Fruit fly (Drosophila melanogaster) whole organism, embryonic: ENCODE data around the gene Socs36E.

Experiments
- Abd-B ChIP-seq: fragments of 200-800 bp; sonication (Bioruptor generic); optimal IDR thresholded peaks from 2 replicates; lab custom pipeline; 2018; ENCODE audit warnings: missing biosample characterization, mild to moderate bottlenecking, missing genetic modification characterization, moderate library complexity
- CG1024 ChIP-seq: fragments of 200-800 bp; sonication (Bioruptor generic); IDR thresholded peaks from 2 replicates; pipeline ENCODE4 v1.3.6; 2022; ENCODE audit warnings: missing biosample characterization, missing genetic modification characterization
- CG10366 ChIP-seq: fragments of 200-800 bp; sonication (Bioruptor generic); IDR thresholded peaks from 2 replicates; pipeline ENCODE4 v1.3.6; 2022; ENCODE audit warnings: missing biosample characterization, missing genetic modification characterization
- CG11093 ChIP-seq: fragments of 200-800 bp; sonication (Bioruptor generic); IDR thresholded peaks from 3 replicates; pipeline ENCODE4 v1.3.6; 2022; ENCODE audit warnings: missing biosample characterization, missing genetic modification characterization
- CG14050 ChIP-seq: fragments of 200-800 bp; sonication (Bioruptor generic); IDR thresholded peaks from 3 replicates; pipeline ENCODE4 v1.3.6; 2022; ENCODE audit warnings: missing biosample characterization, missing genetic modification characterization
- CG15696 ChIP-seq: fragments of 200-800 bp; sonication (Bioruptor generic); optimal IDR thresholded peaks from 2 replicates; lab custom pipeline; 2019; ENCODE audit warnings: missing biosample characterization, mild to moderate bottlenecking, missing genetic modification characterization, moderate library complexity
- CG16779 ChIP-seq: fragments of 200-800 bp; sonication (Bioruptor generic); IDR thresholded peaks from 2 replicates; pipeline ENCODE4 v1.3.6; 2022; ENCODE audit warnings: missing biosample characterization, missing genetic modification characterization
- CG18476 ChIP-seq: fragments of 200-800 bp; sonication (Bioruptor generic); optimal IDR thresholded peaks from 2 replicates; lab custom pipeline; 2016; ENCODE audit warnings: missing biosample characterization, mild to moderate bottlenecking, missing genetic modification characterization
- CG2202 ChIP-seq: fragments of 200-800 bp; sonication (Bioruptor generic); optimal IDR thresholded peaks from 2 replicates; lab custom pipeline; 2018; ENCODE audit warnings: missing biosample characterization, mild to moderate bottlenecking, missing genetic modification characterization
- CG2889 ChIP-seq: fragments of 200-800 bp; sonication (Bioruptor generic); IDR thresholded peaks from 3 replicates; pipeline ENCODE4 v1.3.6; 2022; ENCODE audit warnings: missing biosample characterization, missing genetic modification characterization
- CG31365 ChIP-seq: fragments of 200-800 bp; sonication (Bioruptor generic); optimal IDR thresholded peaks from 2 replicates; lab custom pipeline; 2018; ENCODE audit warnings: missing biosample characterization, mild to moderate bottlenecking, missing genetic modification characterization
- CG32772 ChIP-seq: fragments of 200-800 bp; sonication (Bioruptor generic); IDR thresholded peaks from 2 replicates; pipeline ENCODE4 v1.3.6; 2022; ENCODE audit warnings: missing biosample characterization, missing genetic modification characterization
- CG3838 ChIP-seq: fragments of 200-800 bp; sonication (Bioruptor generic); optimal IDR thresholded peaks from 3 replicates; lab custom pipeline; 2016; ENCODE audit warnings: missing biosample characterization, missing genetic modification characterization
- CG4424 ChIP-seq: fragments of 200-800 bp; sonication (Bioruptor generic); optimal IDR thresholded peaks from 3 replicates; lab custom pipeline; 2016; ENCODE audit warnings: missing biosample characterization, missing genetic modification characterization
- CG6254 ChIP-seq: fragments of 200-800 bp; sonication (Bioruptor generic); optimal IDR thresholded peaks from 3 replicates; lab custom pipeline; 2017; ENCODE audit warnings: mild to moderate bottlenecking, missing biosample characterization, missing genetic modification reagents, missing genetic modification characterization
- CG6272 ChIP-seq: fragments of 200-800 bp; sonication (Bioruptor generic); IDR thresholded peaks from 2 replicates; pipeline ENCODE4 v1.3.6; 2022; ENCODE audit warnings: missing biosample characterization, missing genetic modification characterization
- CG7928 ChIP-seq: fragments of 200-800 bp; sonication (Bioruptor generic); optimal IDR thresholded peaks from 2 replicates; lab custom pipeline; 2017; ENCODE audit warnings: missing biosample characterization, mild to moderate bottlenecking, missing genetic modification characterization
- CG8388 ChIP-seq: fragments of 200-800 bp; sonication (Bioruptor generic); optimal IDR thresholded peaks from 2 replicates; lab custom pipeline; 2019; ENCODE audit warnings: missing biosample characterization, mild to moderate bottlenecking, missing genetic modification characterization, moderate library complexity
- CG8765 ChIP-seq: fragments of 200-800 bp; sonication (Bioruptor generic); IDR thresholded peaks from 2 replicates; pipeline ENCODE4 v1.3.6; 2022; ENCODE audit warnings: missing biosample characterization, missing genetic modification characterization
- CG9215 ChIP-seq: fragments of 200-800 bp; sonication (Bioruptor generic); IDR thresholded peaks from 2 replicates; pipeline ENCODE4 v1.3.6; 2022; ENCODE audit warnings: missing biosample characterization, missing genetic modification characterization
- CG9797 ChIP-seq: fragments of 200-800 bp; sonication (Bioruptor generic); optimal IDR thresholded peaks from 3 replicates; lab custom pipeline; 2018; ENCODE audit warnings: missing biosample characterization, mild to moderate bottlenecking, missing genetic modification characterization
- CG9876 ChIP-seq: fragments of 200-800 bp; sonication (Bioruptor generic); optimal IDR thresholded peaks from 2 replicates; lab custom pipeline; 2016; ENCODE audit warnings: missing biosample characterization, missing genetic modification characterization
- CTCF ChIP-seq: fragments of 200-800 bp; sonication (Bioruptor generic); optimal IDR thresholded peaks from 2 replicates; lab custom pipeline; 2017; ENCODE audit warnings: missing biosample characterization, mild to moderate bottlenecking, missing genetic modification characterization, moderate library complexity
- D19B ChIP-seq: fragments of 200-800 bp; sonication (Bioruptor generic); optimal IDR thresholded peaks from 2 replicates; lab custom pipeline; 2017; ENCODE audit warnings: missing biosample characterization, mild to moderate bottlenecking, missing genetic modification characterization
- Fer2 ChIP-seq: fragments of 200-800 bp; sonication (Bioruptor generic); optimal IDR thresholded peaks from 2 replicates; lab custom pipeline; 2018; ENCODE audit warnings: missing biosample characterization, mild to moderate bottlenecking, missing genetic modification characterization, moderate library complexity
- Hand ChIP-seq: fragments of 200-800 bp; sonication (Bioruptor generic); optimal IDR thresholded peaks from 2 replicates; lab custom pipeline; 2017; ENCODE audit warnings: mild to moderate bottlenecking, missing biosample characterization, missing genetic modification reagents, missing genetic modification characterization
- Hr39 ChIP-seq: fragments of >200 bp; optimal IDR thresholded peaks from 2 replicates; lab custom pipeline; 2017
- Kr ChIP-seq: fragments of 200-800 bp; sonication (Bioruptor generic); optimal IDR thresholded peaks from 2 replicates; lab custom pipeline; 2017; ENCODE audit warnings: missing biosample characterization, mild to moderate bottlenecking, missing genetic modification characterization
- Myb ChIP-seq: fragments of 200-800 bp; sonication (Bioruptor generic); optimal IDR thresholded peaks from 2 replicates; lab custom pipeline; 2016; ENCODE audit warnings: missing biosample characterization, missing genetic modification characterization
- Nf-YB ChIP-seq: fragments of 200-800 bp; sonication (Bioruptor generic); optimal IDR thresholded peaks from 3 replicates; lab custom pipeline; 2019; ENCODE audit warnings: missing biosample characterization, mild to moderate bottlenecking, missing genetic modification characterization, moderate library complexity
- Rfx ChIP-seq: fragments of 200-800 bp; sonication (Bioruptor generic); IDR thresholded peaks from 2 replicates; pipeline ENCODE4 v1.3.6; 2022; ENCODE audit warnings: missing biosample characterization, missing genetic modification characterization
- Sox100B ChIP-seq: fragments of 200-800 bp; sonication (Bioruptor generic); optimal IDR thresholded peaks from 3 replicates; lab custom pipeline; 2018; ENCODE audit warnings: missing biosample characterization, mild to moderate bottlenecking, missing genetic modification characterization
- YL-1 ChIP-seq: fragments of 200-800 bp; sonication (Bioruptor generic); optimal IDR thresholded peaks from 3 replicates; lab custom pipeline; 2017; ENCODE audit warnings: missing biosample characterization, mild to moderate bottlenecking, missing genetic modification characterization
- ac ChIP-seq: fragments of 200-800 bp; sonication (Bioruptor generic); optimal IDR thresholded peaks from 3 replicates; lab custom pipeline; 2017; ENCODE audit warnings: missing biosample characterization, mild to moderate bottlenecking, missing genetic modification characterization
- ash1 ChIP-seq: fragments of 200-800 bp; sonication (Bioruptor generic); optimal IDR thresholded peaks from 2 replicates; lab custom pipeline; 2018; ENCODE audit warnings: missing biosample characterization, mild to moderate bottlenecking, missing genetic modification characterization
- bowl ChIP-seq: fragments of 200-800 bp; sonication (Bioruptor generic); IDR thresholded peaks from 2 replicates; pipeline ENCODE4 v1.3.6; 2022; ENCODE audit warnings: missing biosample characterization, missing genetic modification characterization
- btn ChIP-seq: fragments of 200-800 bp; sonication (Bioruptor generic); optimal IDR thresholded peaks from 2 replicates; lab custom pipeline; 2016; ENCODE audit warnings: missing biosample characterization, missing genetic modification characterization
- ci ChIP-seq: fragments of 200-800 bp; sonication (Bioruptor generic); IDR thresholded peaks from 3 replicates; pipeline ENCODE4 v1.3.6; 2022; ENCODE audit warnings: missing biosample characterization, missing genetic modification characterization
- crc ChIP-seq: fragments of 200-800 bp; sonication (Bioruptor generic); optimal IDR thresholded peaks from 2 replicates; lab custom pipeline; 2016; ENCODE audit warnings: missing biosample characterization, missing genetic modification characterization
- croc ChIP-seq: fragments of 200-800 bp; sonication (Bioruptor generic); conservative IDR thresholded peaks from 3 replicates; pipeline ENCODE4 v1.3.6; 2022; ENCODE audit warnings: missing biosample characterization, missing genetic modification characterization
- danr ChIP-seq: fragments of 200-800 bp; sonication (Bioruptor generic); IDR thresholded peaks from 2 replicates; pipeline ENCODE4 v1.3.6; 2022; ENCODE audit warnings: missing biosample characterization, missing genetic modification characterization
- dpn ChIP-seq, 2 experiments: fragments of 200-800 bp; sonication (Bioruptor generic); optimal IDR thresholded peaks; 3 replicates each; lab custom pipeline; 2016; ENCODE audit warnings: missing biosample characterization in 2 of 2, missing genetic modification characterization in 2 of 2
- eve ChIP-seq, 2 experiments: fragments of >200 bp; optimal IDR thresholded peaks; 2 replicates each; lab custom pipeline; 2017; ENCODE audit warnings: missing biosample characterization in 2 of 2, missing genetic modification characterization in 2 of 2
- fd3F ChIP-seq: fragments of 200-800 bp; sonication (Bioruptor generic); optimal IDR thresholded peaks from 2 replicates; lab custom pipeline; 2018; ENCODE audit warnings: missing biosample characterization, mild to moderate bottlenecking, missing genetic modification characterization, moderate library complexity
- ftz-f1 ChIP-seq: fragments of 200-800 bp; sonication (Bioruptor generic); optimal IDR thresholded peaks from 2 replicates; lab custom pipeline; 2016; ENCODE audit warnings: missing biosample characterization, missing genetic modification characterization
- grau ChIP-seq: fragments of 200-800 bp; optimal IDR thresholded peaks from 3 replicates; lab custom pipeline; 2019; ENCODE audit warnings: missing biosample characterization, mild to moderate bottlenecking, missing genetic modification characterization, moderate library complexity
- gsb-n ChIP-seq: fragments of 200-800 bp; sonication (Bioruptor generic); optimal IDR thresholded peaks from 3 replicates; lab custom pipeline; 2018; ENCODE audit warnings: missing biosample characterization, mild to moderate bottlenecking, missing genetic modification characterization
- kni ChIP-seq: fragments of 200-800 bp; sonication (Bioruptor generic); optimal IDR thresholded peaks from 3 replicates; lab custom pipeline; 2017; ENCODE audit warnings: mild to moderate bottlenecking, missing biosample characterization, missing genetic modification reagents, missing genetic modification characterization
- mam ChIP-seq: fragments of 200-800 bp; sonication (Bioruptor generic); optimal IDR thresholded peaks from 3 replicates; lab custom pipeline; 2016; ENCODE audit warnings: missing biosample characterization, missing genetic modification characterization
- nom ChIP-seq: fragments of 200-800 bp; sonication (Bioruptor generic); optimal IDR thresholded peaks from 2 replicates; lab custom pipeline; 2017; ENCODE audit warnings: missing biosample characterization, missing genetic modification characterization, mild to moderate bottlenecking, moderate library complexity, missing genetic modification reagents
- sr ChIP-seq: fragments of 200-800 bp; sonication (Bioruptor generic); IDR thresholded peaks from 3 replicates; pipeline ENCODE4 v1.3.6; 2022; ENCODE audit warnings: missing biosample characterization, missing genetic modification characterization
- twi ChIP-seq: fragments of 200-800 bp; optimal IDR thresholded peaks from 2 replicates; lab custom pipeline; 2019; ENCODE audit warnings: missing biosample characterization, mild to moderate bottlenecking, missing genetic modification characterization, moderate library complexity
- usp ChIP-seq: fragments of >200 bp; optimal IDR thresholded peaks from 2 replicates; lab custom pipeline; 2017; ENCODE audit warnings: missing biosample characterization, missing genetic modification characterization
- zf30C ChIP-seq: fragments of 200-800 bp; sonication (Bioruptor generic); optimal IDR thresholded peaks from 3 replicates; lab custom pipeline; 2018; ENCODE audit warnings: missing biosample characterization, mild to moderate bottlenecking, missing genetic modification characterization

Socs36E gene

DNA sequence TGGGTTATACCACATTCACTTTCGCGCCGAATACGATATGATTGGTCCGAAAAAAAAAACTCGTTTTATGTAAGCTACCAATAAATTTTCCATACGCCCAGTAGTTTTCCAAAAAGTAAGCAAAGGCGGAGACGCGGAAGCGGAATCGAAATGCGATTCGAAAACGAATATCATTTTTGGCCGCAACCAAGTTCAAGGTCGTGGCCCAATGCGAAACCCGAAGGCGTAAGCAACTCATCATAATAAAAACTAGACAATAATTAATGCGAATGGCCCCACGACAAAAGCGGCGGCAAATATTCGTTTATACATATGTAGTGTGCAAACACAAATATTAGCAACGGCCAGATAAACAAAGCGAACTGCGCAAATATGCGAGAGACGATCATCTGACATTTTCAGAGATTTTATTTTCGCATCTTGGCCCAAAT, 15.8 kb downstream of the Socs36E start (continued):
- TF ChIP-seq Rfx (peak; percentile 75), CG18476 (no peak), Kr (GFP tag; lab: Kevin White, UChicago) (no peak), eve (GFP tag; optimal IDR thresholded peaks at IDR 0.05; lab: Kevin White, UChicago) (no peak), bowl (GFP tag; lab: Robert Waterston, UW) (no peak), grau (no peak), CG9797 (GFP tag; lab: Kevin White, UChicago) (no peak), YL-1 (GFP tag; lab: Kevin White, UChicago) (no peak), gsb-n (tag; lab: Kevin White, UChicago) (no peak), CG9215 (GFP tag; lab: Robert Waterston, UW) (no peak), CG2202 (tag; lab: Kevin White, UChicago) (no peak), Sox100B (GFP tag; lab: Kevin White, UChicago) (no peak), usp (GFP tag; lab: Kevin White, UChicago) (no peak), Fer2 (tag; lab: Kevin White, UChicago) (no peak), nom (GFP tag; lab: Kevin White, UChicago) (no peak), ftz-f1 (GFP tag; lab: Kevin White, UChicago) (peak; percentile 89), btn (GFP tag; lab: Kevin White, UChicago) (no peak), zf30C (GFP tag; lab: Kevin White, UChicago) (no peak), CG3838 (GFP tag; lab: Kevin White, UChicago) (no peak), ci (no peak), sr (GFP tag; lab: Robert Waterston, UW) (peak; percentile 43; the same call in 2 of the 3 replicates), mam (GFP tag; lab: Kevin White, UChicago) (peak; percentile 23), Abd-B (GFP tag; lab: Kevin White, UChicago) (no peak), CG9876 (GFP tag; lab: Kevin White, UChicago) (no peak), Hr39 (no peak), Myb (GFP tag; lab: Kevin White, UChicago) (peak; percentile 14), danr (GFP tag; lab: Robert Waterston, UW) (no peak), dpn (GFP tag; optimal IDR thresholded peaks at IDR 0.05; lab: Kevin White, UChicago) (peak in 1 of 2 experiments; percentile 43), crc (GFP tag; lab: Kevin White, UChicago) (no peak), Nf-YB (GFP tag; lab: Kevin White, UChicago) (no peak), CG1024 (no peak), CG15696 (tag; lab: Kevin White, UChicago) (no peak), CG4424 (GFP tag; lab: Kevin White, UChicago) (no peak), CG10366 (GFP tag; lab: Robert Waterston, UW) (no peak), CG2889 (GFP tag; lab: Robert Waterston, UW) (no peak), kni (GFP tag; lab: Kevin White, UChicago) (no peak), twi (tag; lab: Kevin White, UChicago) (no peak), ac (GFP tag; lab: Kevin White, UChicago) (no peak), CG7928 (GFP tag; lab: Kevin White, UChicago) (peak; percentile 54), CG32772 (GFP tag; lab: Robert Waterston, UW) (no peak), CG8388 (GFP tag; lab: Kevin White, UChicago) (no peak), CG11093 (GFP tag; lab: Robert Waterston, UW) (no peak), CG8765 (GFP tag; lab: Robert Waterston, UW) (no peak), CG6254 (GFP tag; lab: Kevin White, UChicago) (no peak), CTCF (no peak), CG6272 (GFP tag; lab: Robert Waterston, UW) (no peak), CG16779 (GFP tag; lab: Robert Waterston, UW) (0 out of 2 replicates have a peak, but pooled peaks have one; percentile 26), ash1 (GFP tag; lab: Kevin White, UChicago) (peak; percentile 18), Hand (GFP tag; lab: Kevin White, UChicago) (peak; percentile 41), D19B (GFP tag; lab: Kevin White, UChicago) (peak; percentile 24), CG14050 (no peak), CG31365 (tag; lab: Kevin White, UChicago) (peak; percentile 9), croc (GFP tag; lab: Robert Waterston, UW) (no peak), fd3F (GFP tag; lab: Kevin White, UChicago) (no peak)
